Worm (Caenorhabditis elegans): ENCODE results near the gene ttr-59.
A peak's percentile ranks its signal among the peaks of the same experiment; 100 is the strongest.

Gene ttr-59

DNA sequence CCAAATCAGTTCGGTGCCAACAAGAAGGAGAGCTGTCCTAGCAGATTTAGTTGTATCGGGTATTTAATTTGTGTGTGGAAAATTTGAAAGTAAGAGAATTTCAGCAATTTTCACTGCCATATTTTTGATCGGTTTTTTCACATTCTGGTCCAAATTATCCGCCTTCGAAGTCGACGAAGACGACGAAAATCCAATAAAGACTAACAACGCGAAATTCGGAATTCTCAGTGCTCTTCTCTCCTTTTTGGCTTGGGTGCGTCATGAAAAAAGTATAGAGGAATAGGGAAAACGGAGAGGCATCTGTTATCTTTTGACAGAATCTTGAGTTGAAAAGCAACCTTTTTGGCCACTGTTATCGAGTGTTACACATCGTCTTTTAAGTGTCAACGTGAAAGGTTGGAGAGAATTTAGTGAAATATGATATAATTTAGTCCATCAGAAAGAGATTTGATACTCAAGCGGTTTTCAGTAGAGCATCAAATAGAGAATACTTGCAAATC lies 1.5 kb upstream of the ttr-59 start:
- no peak for TF ChIP-seq mcd-1 (GFP tag; IDR thresholded peaks at IDR 0.05)
- no peak for TF ChIP-seq F52B5.7 (tag; optimal IDR thresholded peaks at IDR 0.05)
- TF ChIP-seq sea-2 (GFP tag; IDR thresholded peaks at IDR 0.05) = no peak
- TF ChIP-seq madf-8 (GFP tag; conservative IDR thresholded peaks at IDR 0.05) = no peak
- TF ChIP-seq B0336.3 (GFP tag; IDR thresholded peaks at IDR 0.05) = no peak
- no peak for TF ChIP-seq F57A8.1 (GFP tag; optimal IDR thresholded peaks at IDR 0.05)
- no peak for TF ChIP-seq lsy-27 (tag; optimal IDR thresholded peaks at IDR 0.05; ENCODE audit: borderline replicate concordance, insufficient read depth)
- no peak for TF ChIP-seq K11D2.4 (GFP tag; IDR thresholded peaks at IDR 0.05)
- no peak for TF ChIP-seq hlh-12 (tag; optimal IDR thresholded peaks at IDR 0.05)
- no peak for TF ChIP-seq rpc-1 (optimal IDR thresholded peaks at IDR 0.05)
- TF ChIP-seq rpc-1 (tag; optimal IDR thresholded peaks at IDR 0.05) = no peak
- no peak for TF ChIP-seq sdz-38 (tag; optimal IDR thresholded peaks at IDR 0.05)
- TF ChIP-seq ztf-28 (GFP tag; IDR thresholded peaks at IDR 0.05) = no peak
- TF ChIP-seq chd-7 (tag; optimal IDR thresholded peaks at IDR 0.05) = no peak
- no peak for TF ChIP-seq F49E8.2 (tag; optimal IDR thresholded peaks at IDR 0.05; ENCODE audit: insufficient read depth)

- no peak for TF ChIP-seq hsf-1 (GFP tag; IDR thresholded peaks at IDR 0.05)
- peak; percentile 5 for TF ChIP-seq ztf-26 (tag; optimal IDR thresholded peaks at IDR 0.05)
- no peak for TF ChIP-seq ceh-79 (tag; optimal IDR thresholded peaks at IDR 0.05)
- no peak for TF ChIP-seq F57A8.1 (GFP tag; optimal IDR thresholded peaks at IDR 0.05)
Observed at ce11 chrX:7330685-7331196, 1.1 kb downstream of the ttr-59 start, which contains the start of gene ttr-30. Gene ttr-30 (plus strand): TSS chrX:7330949.

ce11 chrX:7334302-7334724 lies 4.7 kb downstream of the ttr-59 start, which contains the start of gene epg-7:
Gene epg-7 (plus strand): TSS chrX:7334714.
- TF ChIP-seq F23B12.7 (tag; optimal IDR thresholded peaks at IDR 0.05; ENCODE audit: insufficient read depth) (peak; percentile 49), attf-3 (GFP tag; conservative IDR thresholded peaks at IDR 0.05) (no peak), madf-6 (GFP tag; IDR thresholded peaks at IDR 0.05) (no peak; the same call in 1 of the 2 replicates), mes-4 (tag; optimal IDR thresholded peaks at IDR 0.05) (no peak), Y67H2A.10 (GFP tag; conservative IDR thresholded peaks at IDR 0.05) (no peak), lsl-1 (GFP tag; optimal IDR thresholded peaks at IDR 0.05) (no peak), lin-26 (GFP tag; IDR thresholded peaks at IDR 0.05) (no peak), zfh-2 (GFP tag; conservative IDR thresholded peaks at IDR 0.05) (peak; percentile 98), hlh-26 (GFP tag; conservative IDR thresholded peaks at IDR 0.05) (no peak), F52B5.7 (tag; optimal IDR thresholded peaks at IDR 0.05) (no peak), cebp-1 (GFP tag; IDR thresholded peaks at IDR 0.05) (peak; percentile 86), cebp-1 (tag; optimal IDR thresholded peaks at IDR 0.05) (peak; percentile 96), pha-4 (tag; optimal IDR thresholded peaks at IDR 0.05) (peak; percentile 90), unc-130 (GFP tag; optimal IDR thresholded peaks at IDR 0.05) (no peak), fkh-3 (tag; optimal IDR thresholded peaks at IDR 0.05) (no peak), nhr-27 (tag; optimal IDR thresholded peaks at IDR 0.05) (no peak), unc-62 (GFP tag; optimal IDR thresholded peaks at IDR 0.05) (no peak), lsy-27 (tag; optimal IDR thresholded peaks at IDR 0.05; ENCODE audit: borderline replicate concordance, insufficient read depth) (no peak), F10E7.11 (tag; optimal IDR thresholded peaks at IDR 0.05) (no peak), tbp1 (GFP tag; optimal IDR thresholded peaks at IDR 0.05) (peak; percentile 66), lag-1 (GFP tag; IDR thresholded peaks at IDR 0.05) (no peak), ceh-100 (GFP tag; IDR thresholded peaks at IDR 0.05) (no peak), ztf-22 (GFP tag; optimal IDR thresholded peaks at IDR 0.05) (peak; percentile 78), dox-1 (GFP tag; IDR thresholded peaks at IDR 0.05) (peak; percentile 91), ceh-58 (GFP tag; IDR thresholded peaks at IDR 0.05) (no peak), snpc-1.1 (tag; optimal IDR thresholded peaks at IDR 0.05; ENCODE audit: insufficient read depth) (no peak), F57A8.1 (GFP tag; optimal IDR thresholded peaks at IDR 0.05) (no peak), xnd-1 (tag; optimal IDR thresholded peaks at IDR 0.05) (no peak), ccch-3 (GFP tag; optimal IDR thresholded peaks at IDR 0.05) (no peak), D2030.7 (GFP tag; IDR thresholded peaks at IDR 0.05) (no peak), K11D2.4 (GFP tag; IDR thresholded peaks at IDR 0.05) (peak; percentile 84), chd-7 (tag; optimal IDR thresholded peaks at IDR 0.05) (peak; percentile 90)

All from whole organism, young adult.